Fruit fly (Drosophila melanogaster): Measurements from ENCODE around the gene Or85d.

Gene Or85d

dm6 chr3R:8562484-8562886 lies 10.1 kb downstream of the Or85d start, which contains the start of the genes mRpS18A and CG31460:
Gene mRpS18A (minus strand): TSS chr3R:8562593.
Gene CG31460 (plus strand): TSS chr3R:8562673.
- no peak for TF ChIP-seq psq (optimal IDR thresholded peaks at IDR 0.05)
- peak; percentile 74 for TF ChIP-seq Sin3A (optimal IDR thresholded peaks at IDR 0.05)

DNA sequence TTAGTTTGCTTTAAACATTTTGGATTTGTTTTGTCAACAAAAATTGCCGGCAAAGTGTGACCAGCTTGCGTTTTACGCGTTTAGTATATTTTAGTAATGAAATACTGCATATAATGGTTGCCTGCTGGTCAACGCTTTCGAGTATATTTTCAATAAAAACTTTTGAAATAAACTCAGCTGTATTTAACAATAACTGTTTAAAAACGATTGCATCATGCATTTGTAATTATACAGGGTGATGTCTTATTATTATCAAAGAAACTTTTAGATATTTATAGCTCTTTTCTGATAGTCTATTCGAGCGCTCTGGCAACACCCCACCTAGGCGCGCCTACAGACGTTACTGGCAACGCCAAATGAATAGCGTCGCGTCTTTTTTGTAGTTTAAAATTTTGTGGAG lies 11.4 kb downstream of the Or85d start, which contains the start of gene Cenp-C:
Gene Cenp-C, plus strand, starts transcription at position 332 of the 400 bp plus-strand sequence.
- TF ChIP-seq h (optimal IDR thresholded peaks at IDR 0.05) (no peak), Sin3A (optimal IDR thresholded peaks at IDR 0.05) (no peak), insv (optimal IDR thresholded peaks at IDR 0.05) (no peak), ttk (optimal IDR thresholded peaks at IDR 0.05) (no peak), Myc (optimal IDR thresholded peaks at IDR 0.05) (no peak), psq (optimal IDR thresholded peaks at IDR 0.05) (no peak)

dm6 chr3R:8577409-8578255 lies 25.2 kb downstream of the Or85d start, which contains the start of gene 5-HT2B:
Gene 5-HT2B (plus strand): TSS chr3R:8578205.
- TF ChIP-seq insv (optimal IDR thresholded peaks at IDR 0.05) (no peak), psq (optimal IDR thresholded peaks at IDR 0.05) (no peak), h (optimal IDR thresholded peaks at IDR 0.05) (no peak), Myc (optimal IDR thresholded peaks at IDR 0.05) (no peak), ttk (optimal IDR thresholded peaks at IDR 0.05) (no peak), Sin3A (optimal IDR thresholded peaks at IDR 0.05) (no peak)

DNA sequence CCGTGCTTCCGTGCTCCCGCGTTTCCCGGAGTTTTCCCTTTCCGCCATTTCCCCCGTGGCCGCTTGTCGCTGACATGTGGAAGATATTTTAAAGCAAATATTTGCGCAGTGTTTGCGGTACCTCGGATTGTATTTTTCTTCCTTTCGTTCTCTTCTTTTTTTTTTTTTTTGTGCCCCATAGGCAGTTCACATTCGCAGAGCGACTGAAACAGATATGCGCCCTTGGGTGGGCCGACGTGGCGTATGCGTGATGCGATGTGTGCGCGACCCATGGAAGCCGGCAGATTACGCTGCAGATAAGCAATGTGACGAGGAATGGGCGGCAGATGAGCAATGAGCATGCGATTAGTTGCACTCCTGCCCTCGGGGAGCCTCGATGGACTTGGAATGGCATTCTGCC lies 35.5 kb downstream of the Or85d start:
- TF ChIP-seq Myc (optimal IDR thresholded peaks at IDR 0.05): no peak
- TF ChIP-seq Sin3A (optimal IDR thresholded peaks at IDR 0.05): no peak
- TF ChIP-seq psq (optimal IDR thresholded peaks at IDR 0.05): no peak
- no peak for TF ChIP-seq insv (optimal IDR thresholded peaks at IDR 0.05)
- TF ChIP-seq h (optimal IDR thresholded peaks at IDR 0.05): no peak
- TF ChIP-seq ttk (optimal IDR thresholded peaks at IDR 0.05): no peak

- TF ChIP-seq psq (optimal IDR thresholded peaks at IDR 0.05): no peak
- no peak for TF ChIP-seq Myc (optimal IDR thresholded peaks at IDR 0.05)
- no peak for TF ChIP-seq ttk (optimal IDR thresholded peaks at IDR 0.05)
- TF ChIP-seq Sin3A (optimal IDR thresholded peaks at IDR 0.05): no peak
- no peak for TF ChIP-seq insv (optimal IDR thresholded peaks at IDR 0.05)
- TF ChIP-seq h (optimal IDR thresholded peaks at IDR 0.05): no peak
These were observed 43.8 kb downstream of the Or85d start for dm6 chr3R:8596161-8596560.
